Worm (Caenorhabditis elegans) whole organism, young adult: ENCODE results near the gene F56C3.9.
A peak's percentile ranks its signal among the peaks of the same experiment; 100 is the strongest.

Experiments
- B0019.2 ChIP-seq: fragments of 200-800 bp; sonication (Bioruptor generic); conservative IDR thresholded peaks from 2 replicates; pipeline ENCODE4 v1.3.6; 2022; ENCODE audit warnings: missing genetic modification reagents, missing genetic modification characterization, missing compliant biosample characterization
- F22D6.2 ChIP-seq: sonication (generic microtip); optimal IDR thresholded peaks from 2 replicates; lab custom pipeline; 2016; ENCODE audit warnings: mild to moderate bottlenecking, missing genetic modification characterization, missing compliant biosample characterization
- F23B12.7 ChIP-seq: sonication (generic microtip); optimal IDR thresholded peaks from 2 replicates; lab custom pipeline; 2017; ENCODE audit warnings: missing genetic modification characterization, mild to moderate bottlenecking, missing compliant biosample characterization, antibody characterized with exemption, moderate library complexity; ENCODE audit not compliant: insufficient read depth
- F33H1.4 ChIP-seq: fragments of 200-800 bp; sonication (Bioruptor generic); IDR thresholded peaks from 2 replicates; pipeline ENCODE4 v1.3.6; 2022; ENCODE audit warnings: missing genetic modification reagents, missing genetic modification characterization, missing compliant biosample characterization
- F37B4.10 ChIP-seq: fragments of 200-800 bp; sonication (Bioruptor generic); IDR thresholded peaks from 2 replicates; pipeline ENCODE4 v1.3.6; 2022; ENCODE audit warnings: missing genetic modification characterization, missing compliant biosample characterization
- F52B5.7 ChIP-seq: sonication (generic microtip); optimal IDR thresholded peaks from 2 replicates; lab custom pipeline; 2016; ENCODE audit warnings: mild to moderate bottlenecking, missing genetic modification characterization, missing compliant biosample characterization
- F57C9.4 ChIP-seq: sonication (generic microtip); optimal IDR thresholded peaks from 2 replicates; lab custom pipeline; 2017; ENCODE audit warnings: mild to moderate bottlenecking, missing genetic modification characterization, missing compliant biosample characterization
- K12H6.12 ChIP-seq: fragments of 200-800 bp; sonication (Bioruptor generic); optimal IDR thresholded peaks from 2 replicates; lab custom pipeline; 2018; ENCODE audit warnings: mild to moderate bottlenecking, missing genetic modification characterization, missing compliant biosample characterization
- Y56A3A.18 ChIP-seq: fragments of 200-800 bp; sonication (Bioruptor generic); IDR thresholded peaks from 2 replicates; pipeline ENCODE4 v1.3.6; 2022; ENCODE audit warnings: missing genetic modification reagents, missing genetic modification characterization, missing compliant biosample characterization
- Y95B8A.8 ChIP-seq: fragments of 200-800 bp; sonication (Bioruptor generic); IDR thresholded peaks from 2 replicates; pipeline ENCODE4 v1.3.6; 2022; ENCODE audit warnings: missing genetic modification reagents, missing genetic modification characterization, missing compliant biosample characterization
- ama-1 ChIP-seq, 3 experiments: fragments of 150-350 bp in 1 of 3; sonication (generic microtip) in 2 of 3; optimal IDR thresholded peaks; 2 replicates each; lab custom pipeline; 2014 to 2018; ENCODE audit warnings: missing biosample characterization in 2 of 3, missing genetic modification characterization in 2 of 3, missing genetic modification reagents in 2 of 3
- aptf-2 ChIP-seq: fragments of 200-800 bp; sonication (Bioruptor generic); conservative IDR thresholded peaks from 2 replicates; pipeline ENCODE4 v1.3.6; 2022; ENCODE audit warnings: missing genetic modification reagents, missing genetic modification characterization, missing compliant biosample characterization
- aptf-3 ChIP-seq: fragments of 200-800 bp; sonication (Bioruptor generic); IDR thresholded peaks from 2 replicates; pipeline ENCODE4 v1.3.6; 2022; ENCODE audit warnings: missing genetic modification characterization, missing compliant biosample characterization
- athp-1 ChIP-seq: sonication (generic microtip); optimal IDR thresholded peaks from 2 replicates; lab custom pipeline; 2017; ENCODE audit warnings: mild to moderate bottlenecking, missing genetic modification characterization, missing compliant biosample characterization
- attf-3 ChIP-seq: fragments of 200-800 bp; sonication (Bioruptor generic); conservative IDR thresholded peaks from 2 replicates; pipeline ENCODE4 v1.3.6; 2022; ENCODE audit warnings: missing genetic modification reagents, missing genetic modification characterization, missing compliant biosample characterization
- attf-6 ChIP-seq: fragments of 200-800 bp; sonication (Bioruptor generic); IDR thresholded peaks from 2 replicates; pipeline ENCODE4 v1.3.6; 2022; ENCODE audit warnings: missing genetic modification reagents, missing genetic modification characterization, missing compliant biosample characterization
- ceh-40 ChIP-seq: fragments of 200-800 bp; sonication (Bioruptor generic); IDR thresholded peaks from 2 replicates; pipeline ENCODE4 v1.3.6; 2022; ENCODE audit warnings: missing genetic modification characterization, missing compliant biosample characterization
- ceh-79 ChIP-seq: sonication (generic microtip); optimal IDR thresholded peaks from 2 replicates; lab custom pipeline; 2017; ENCODE audit warnings: mild to moderate bottlenecking, missing genetic modification characterization, missing compliant biosample characterization
- ceh-91 ChIP-seq: fragments of 200-800 bp; sonication (Bioruptor generic); IDR thresholded peaks from 2 replicates; pipeline ENCODE4 v1.3.6; 2022; ENCODE audit warnings: missing genetic modification reagents, missing genetic modification characterization, missing compliant biosample characterization
- die-1 ChIP-seq: sonication (generic microtip); optimal IDR thresholded peaks from 2 replicates; lab custom pipeline; 2016; ENCODE audit warnings: missing genotype, mild to moderate bottlenecking, missing genetic modification characterization, missing compliant biosample characterization
- efl-1 ChIP-seq: fragments of 150-350 bp; optimal IDR thresholded peaks from 2 replicates; lab custom pipeline; 2014; ENCODE audit warnings: missing biosample characterization, missing genetic modification reagents, missing genetic modification characterization
- egl-44 ChIP-seq: fragments of 200-800 bp; sonication (Bioruptor generic); IDR thresholded peaks from 2 replicates; pipeline ENCODE4 v1.3.6; 2022; ENCODE audit warnings: missing genetic modification reagents, missing genetic modification characterization, missing compliant biosample characterization
- egrh-3 ChIP-seq: fragments of 200-800 bp; sonication (Bioruptor generic); IDR thresholded peaks from 2 replicates; pipeline ENCODE4 v1.3.6; 2022; ENCODE audit warnings: missing genetic modification reagents, missing genetic modification characterization, missing compliant biosample characterization
- gei-17 ChIP-seq: fragments of 200-800 bp; sonication (Bioruptor generic); optimal IDR thresholded peaks from 2 replicates; lab custom pipeline; 2018; ENCODE audit warnings: mild to moderate bottlenecking, missing genetic modification characterization, missing compliant biosample characterization
- hmg-1.2 ChIP-seq: fragments of 200-800 bp; sonication (Bioruptor generic); IDR thresholded peaks from 2 replicates; pipeline ENCODE4 v1.3.6; 2022; ENCODE audit warnings: missing genetic modification reagents, missing genetic modification characterization, missing compliant biosample characterization
- hmg-20 ChIP-seq: fragments of 200-800 bp; sonication (Bioruptor generic); IDR thresholded peaks from 2 replicates; pipeline ENCODE4 v1.3.6; 2022; ENCODE audit warnings: missing genetic modification reagents, missing genetic modification characterization, missing compliant biosample characterization
- hsf-1 ChIP-seq: fragments of 200-800 bp; sonication (Bioruptor generic); IDR thresholded peaks from 2 replicates; pipeline ENCODE4 v1.3.6; 2022; ENCODE audit warnings: missing genetic modification reagents, missing genetic modification characterization, missing compliant biosample characterization
- let-607 ChIP-seq, 2 experiments: fragments of 200-800 bp in 1 of 2; sonication (Bioruptor generic) in 1 of 2; sonication (generic microtip) in 1 of 2; optimal IDR thresholded peaks; 2 replicates each; lab custom pipeline; 2016 to 2018; ENCODE audit warnings: mild to moderate bottlenecking in 2 of 2, missing compliant biosample characterization in 2 of 2, missing genetic modification characterization in 2 of 2, moderate library complexity in 2 of 2, missing genotype in 1 of 2
- lin-35 ChIP-seq, 3 experiments: fragments of 150-350 bp in 2 of 3; sonication (generic microtip) in 1 of 3; optimal IDR thresholded peaks; 2 replicates each; lab custom pipeline; 2014 to 2018; ENCODE audit warnings: missing biosample characterization in 3 of 3, missing genetic modification characterization in 3 of 3, missing genetic modification reagents in 3 of 3
- lin-54 ChIP-seq: fragments of 200-800 bp; sonication (Bioruptor generic); optimal IDR thresholded peaks from 2 replicates; lab custom pipeline; 2018; ENCODE audit warnings: mild to moderate bottlenecking, missing genetic modification characterization, missing compliant biosample characterization
- madf-10 ChIP-seq: sonication (generic microtip); optimal IDR thresholded peaks from 2 replicates; lab custom pipeline; 2016; ENCODE audit warnings: mild to moderate bottlenecking, missing genetic modification characterization, missing compliant biosample characterization
- madf-3 ChIP-seq: fragments of 200-800 bp; sonication (Bioruptor generic); IDR thresholded peaks from 2 replicates; pipeline ENCODE4 v1.3.6; 2022; ENCODE audit warnings: missing genetic modification reagents, missing genetic modification characterization, missing compliant biosample characterization
- mcd-1 ChIP-seq: fragments of 200-800 bp; sonication (Bioruptor generic); IDR thresholded peaks from 2 replicates; pipeline ENCODE4 v1.3.6; 2022; ENCODE audit warnings: missing genetic modification reagents, missing genetic modification characterization, missing compliant biosample characterization
- mxl-1 ChIP-seq: sonication (generic microtip); optimal IDR thresholded peaks from 2 replicates; lab custom pipeline; 2016; ENCODE audit warnings: missing genetic modification characterization, missing compliant biosample characterization
- nhr-120 ChIP-seq: fragments of 200-800 bp; sonication (Bioruptor generic); IDR thresholded peaks from 2 replicates; pipeline ENCODE4 v1.3.6; 2022; ENCODE audit warnings: missing genetic modification characterization, missing compliant biosample characterization
- nhr-179 ChIP-seq: sonication (generic microtip); optimal IDR thresholded peaks from 2 replicates; lab custom pipeline; 2016; ENCODE audit warnings: mild to moderate bottlenecking, missing genetic modification characterization, missing compliant biosample characterization
- nhr-80 ChIP-seq: sonication (generic microtip); optimal IDR thresholded peaks from 2 replicates; lab custom pipeline; 2016; ENCODE audit warnings: missing genetic modification characterization, missing compliant biosample characterization
- nhr-90 ChIP-seq: sonication (generic microtip); optimal IDR thresholded peaks from 2 replicates; lab custom pipeline; 2016; ENCODE audit warnings: missing genotype, mild to moderate bottlenecking, missing genetic modification characterization, missing compliant biosample characterization
- pbrm-1 ChIP-seq: fragments of 200-800 bp; sonication (Bioruptor generic); IDR thresholded peaks from 2 replicates; pipeline ENCODE4 v1.3.6; 2022; ENCODE audit warnings: missing genetic modification reagents, missing genetic modification characterization, missing compliant biosample characterization
- pha-4 ChIP-seq: fragments of 150-350 bp; sonication (generic microtip); optimal IDR thresholded peaks from 2 replicates; lab custom pipeline; 2014; ENCODE audit warnings: missing biosample characterization, missing genetic modification reagents, missing genetic modification characterization
- rcor-1 ChIP-seq: fragments of 200-800 bp; sonication (Bioruptor generic); IDR thresholded peaks from 2 replicates; pipeline ENCODE4 v1.3.6; 2022; ENCODE audit warnings: missing genetic modification reagents, missing genetic modification characterization, missing compliant biosample characterization
- rec-8 ChIP-seq, 2 experiments: sonication (generic microtip); optimal IDR thresholded peaks; 2 replicates each; lab custom pipeline; 2016; ENCODE audit warnings: mild to moderate bottlenecking in 2 of 2, missing genetic modification characterization in 2 of 2, missing genetic modification reagents in 2 of 2, missing genotype in 2 of 2, missing biosample characterization in 1 of 2, missing compliant biosample characterization in 1 of 2, moderate library complexity in 1 of 2
- repo-1 ChIP-seq: sonication (generic microtip); optimal IDR thresholded peaks from 2 replicates; lab custom pipeline; 2017; ENCODE audit warnings: mild to moderate bottlenecking, missing genetic modification characterization, missing compliant biosample characterization
- snpc-1.3 ChIP-seq: sonication (generic microtip); optimal IDR thresholded peaks from 2 replicates; lab custom pipeline; 2017; ENCODE audit warnings: missing genetic modification characterization, mild to moderate bottlenecking, missing compliant biosample characterization, antibody characterized with exemption, moderate library complexity, missing genotype, missing genetic modification reagents; ENCODE audit not compliant: insufficient read depth
- somi-1 ChIP-seq: fragments of 200-800 bp; sonication (Bioruptor generic); optimal IDR thresholded peaks from 2 replicates; lab custom pipeline; 2018; ENCODE audit warnings: mild to moderate bottlenecking, missing genetic modification characterization, missing compliant biosample characterization
- tlf-1 ChIP-seq: fragments of 200-800 bp; sonication (Bioruptor generic); optimal IDR thresholded peaks from 2 replicates; lab custom pipeline; 2018; ENCODE audit warnings: mild to moderate bottlenecking, missing genetic modification characterization, missing compliant biosample characterization
- unc-130 ChIP-seq: sonication (generic microtip); optimal IDR thresholded peaks from 2 replicates; lab custom pipeline; 2016; ENCODE audit warnings: missing genetic modification reagents, missing genetic modification characterization, missing compliant biosample characterization
- zim-3 ChIP-seq: sonication (generic microtip); optimal IDR thresholded peaks from 2 replicates; lab custom pipeline; 2017; ENCODE audit warnings: mild to moderate bottlenecking, missing genetic modification characterization, moderate library complexity, missing compliant biosample characterization
- ztf-18 ChIP-seq: sonication (generic microtip); optimal IDR thresholded peaks from 2 replicates; lab custom pipeline; 2016; ENCODE audit warnings: missing genotype, mild to moderate bottlenecking, missing genetic modification characterization, missing compliant biosample characterization

Gene F56C3.9

ce11 chrX:1344818-1345217, 49.0 kb downstream of the F56C3.9 start:
- TF ChIP-seq F57C9.4 (tag; lab: Kevin White, UChicago), result no peak
- TF ChIP-seq Y95B8A.8 (GFP tag; lab: Robert Waterston, UW), result no peak
- peak; percentile 86 for TF ChIP-seq pbrm-1
- TF ChIP-seq hmg-20, result peak; percentile 94
- no peak for TF ChIP-seq aptf-2 (GFP tag; lab: Robert Waterston, UW)
- TF ChIP-seq repo-1, result peak; percentile 96
- TF ChIP-seq mcd-1 (GFP tag; lab: Robert Waterston, UW), result peak; percentile 83
- TF ChIP-seq hmg-1.2, result peak; percentile 81
- peak; percentile 82 for TF ChIP-seq K12H6.12 (tag; lab: Kevin White, UChicago)
- peak; percentile 85 for TF ChIP-seq lin-54
- no peak for TF ChIP-seq athp-1
- TF ChIP-seq F52B5.7, result no peak
- TF ChIP-seq rec-8 (tag; optimal IDR thresholded peaks at IDR 0.05; lab: Kevin White, UChicago), result peak in 1 of 2 experiments; percentile 45
- TF ChIP-seq F23B12.7 (tag; lab: Kevin White, UChicago), result peak; percentile 94
- peak; percentile 14 for TF ChIP-seq snpc-1.3 (tag; lab: Kevin White, UChicago)
- TF ChIP-seq lin-35 (GFP tag; optimal IDR thresholded peaks at IDR 0.05; lab: Kevin White, UChicago), result peak in 2 of 3 experiments; percentile 74 to 97
- peak; percentile 88 for TF ChIP-seq somi-1
- TF ChIP-seq madf-3, result no peak
- TF ChIP-seq B0019.2 (GFP tag; lab: Robert Waterston, UW), result no peak
- peak; percentile 71 for TF ChIP-seq ceh-79 (tag; lab: Kevin White, UChicago)
- TF ChIP-seq egl-44 (GFP tag; lab: Robert Waterston, UW), result peak; percentile 84
- TF ChIP-seq nhr-80 (tag; lab: Kevin White, UChicago), result peak; percentile 76
- peak; percentile 35; the same call in 1 of the 2 replicates for TF ChIP-seq attf-3
- TF ChIP-seq aptf-3, result no peak
- TF ChIP-seq F33H1.4 (GFP tag; lab: Robert Waterston, UW), result no peak
- TF ChIP-seq attf-6 (GFP tag; lab: Robert Waterston, UW), result no peak
- TF ChIP-seq pha-4 (tag; lab: Kevin White, UChicago), result peak; percentile 95
- TF ChIP-seq efl-1 (GFP tag; lab: Kevin White, UChicago), result no peak
- TF ChIP-seq let-607 (tag; optimal IDR thresholded peaks at IDR 0.05; lab: Kevin White, UChicago), result peak; percentile 43 to 90
- TF ChIP-seq F22D6.2 (tag; lab: Kevin White, UChicago), result peak; percentile 91
- TF ChIP-seq zim-3, result no peak
- TF ChIP-seq egrh-3 (GFP tag; lab: Robert Waterston, UW), result no peak
- peak; percentile 28 for TF ChIP-seq die-1 (tag; lab: Kevin White, UChicago)
- peak; percentile 82 for TF ChIP-seq nhr-179 (tag; lab: Kevin White, UChicago)
- no peak for TF ChIP-seq hsf-1 (GFP tag; lab: Robert Waterston, UW)
- no peak for TF ChIP-seq ceh-40 (GFP tag; lab: Robert Waterston, UW)
- peak; percentile 94 for TF ChIP-seq rcor-1 (GFP tag; lab: Robert Waterston, UW)
- TF ChIP-seq nhr-90 (tag; lab: Kevin White, UChicago), result peak; percentile 74
- peak; percentile 97 for TF ChIP-seq gei-17 (GFP tag; lab: Kevin White, UChicago)
- TF ChIP-seq Y56A3A.18 (GFP tag; lab: Robert Waterston, UW), result peak; percentile 99
- TF ChIP-seq tlf-1 (GFP tag; lab: Kevin White, UChicago), result peak; percentile 97
- TF ChIP-seq ceh-91 (GFP tag; lab: Robert Waterston, UW), result no peak
- no peak for TF ChIP-seq unc-130
- peak; percentile 28 for TF ChIP-seq ztf-18 (tag; lab: Kevin White, UChicago)
- peak; percentile 94 for TF ChIP-seq madf-10 (tag; lab: Kevin White, UChicago)
- TF ChIP-seq F37B4.10 (GFP tag; lab: Robert Waterston, UW), result 0 out of 2 replicates have a peak, but pooled peaks have one; percentile 8
- no peak for TF ChIP-seq ama-1 (optimal IDR thresholded peaks at IDR 0.05; lab: Kevin White, UChicago)
- no peak for TF ChIP-seq ama-1 (GFP tag; optimal IDR thresholded peaks at IDR 0.05; lab: Kevin White, UChicago)
- 0 out of 2 replicates have a peak, but pooled peaks have one; percentile 54 for TF ChIP-seq nhr-120 (GFP tag; lab: Robert Waterston, UW)
- no peak for TF ChIP-seq mxl-1
